Fruit fly (Drosophila melanogaster) whole organism, embryonic: ENCODE results near the gene axo.
A peak's percentile ranks its signal among the peaks of the same experiment; 100 is the strongest.

Experiments used
- Awh ChIP-seq: fragments of 200-800 bp; sonication (Bioruptor generic); IDR thresholded peaks from 2 replicates; pipeline ENCODE4, ENCODE4 v1.3.6; 2022; ENCODE audit warnings: missing biosample characterization, missing genetic modification characterization
- BtbVII ChIP-seq: fragments of 200-800 bp; sonication (Bioruptor generic); optimal IDR thresholded peaks from 3 replicates; lab custom pipeline; 2017; ENCODE audit warnings: missing biosample characterization, mild to moderate bottlenecking, missing genetic modification characterization
- C15 ChIP-seq: fragments of 200-800 bp; sonication (Bioruptor generic); IDR thresholded peaks from 3 replicates; pipeline ENCODE4 v1.3.6; 2022; ENCODE audit warnings: missing biosample characterization, missing genetic modification characterization
- CG10147 ChIP-seq: fragments of 200-800 bp; sonication (Bioruptor generic); optimal IDR thresholded peaks from 2 replicates; lab custom pipeline; 2019; ENCODE audit warnings: missing biosample characterization, mild to moderate bottlenecking, missing genetic modification characterization, moderate library complexity
- CG11560 ChIP-seq: fragments of 200-800 bp; sonication (Bioruptor generic); IDR thresholded peaks from 3 replicates; pipeline ENCODE4 v1.3.6; 2022; ENCODE audit warnings: missing biosample characterization, missing genetic modification characterization
- CG12104 ChIP-seq: fragments of 200-800 bp; sonication (Bioruptor generic); optimal IDR thresholded peaks from 3 replicates; lab custom pipeline; 2016; ENCODE audit warnings: missing biosample characterization, missing genetic modification characterization
- CG12155 ChIP-seq: fragments of 200-800 bp; sonication (Bioruptor generic); optimal IDR thresholded peaks from 3 replicates; lab custom pipeline; 2016; ENCODE audit warnings: missing biosample characterization, missing genetic modification characterization
- CG12391 ChIP-seq: fragments of 200-800 bp; sonication (Bioruptor generic); optimal IDR thresholded peaks from 3 replicates; lab custom pipeline; 2018; ENCODE audit warnings: missing biosample characterization, mild to moderate bottlenecking, missing genetic modification characterization, moderate library complexity
- CG12942 ChIP-seq: fragments of 200-800 bp; sonication (Bioruptor generic); optimal IDR thresholded peaks from 3 replicates; lab custom pipeline; 2016; ENCODE audit warnings: missing biosample characterization, missing genetic modification characterization
- CG17359 ChIP-seq: fragments of 200-800 bp; sonication (Bioruptor generic); optimal IDR thresholded peaks from 3 replicates; lab custom pipeline; 2018; ENCODE audit warnings: missing biosample characterization, mild to moderate bottlenecking, missing genetic modification characterization, moderate library complexity
- CG18011 ChIP-seq: fragments of 200-800 bp; sonication (Bioruptor generic); optimal IDR thresholded peaks from 2 replicates; lab custom pipeline; 2017; ENCODE audit warnings: missing biosample characterization, missing genetic modification characterization, mild to moderate bottlenecking, moderate library complexity, missing genotype
- CG18262 ChIP-seq: fragments of 200-800 bp; optimal IDR thresholded peaks from 3 replicates; lab custom pipeline; 2019; ENCODE audit warnings: missing biosample characterization, mild to moderate bottlenecking, missing genetic modification characterization, moderate library complexity
- CG2678 ChIP-seq: fragments of 200-800 bp; sonication (Bioruptor generic); optimal IDR thresholded peaks from 3 replicates; lab custom pipeline; 2019; ENCODE audit warnings: missing biosample characterization, mild to moderate bottlenecking, missing genetic modification characterization, moderate library complexity
- CG3163 ChIP-seq: fragments of 200-800 bp; sonication (Bioruptor generic); optimal IDR thresholded peaks from 3 replicates; lab custom pipeline; 2016; ENCODE audit warnings: missing biosample characterization, missing genetic modification characterization
- CG3726 ChIP-seq: fragments of 200-800 bp; sonication (Bioruptor generic); IDR thresholded peaks from 3 replicates; pipeline ENCODE4, ENCODE4 v1.3.6; 2022; ENCODE audit warnings: missing biosample characterization, missing genetic modification characterization
- CG4730 ChIP-seq: fragments of 200-800 bp; sonication (Bioruptor generic); IDR thresholded peaks from 2 replicates; pipeline ENCODE4 v1.3.6; 2022; ENCODE audit warnings: missing biosample characterization, missing genetic modification characterization
- CG4854 ChIP-seq: fragments of 200-800 bp; sonication (Bioruptor generic); optimal IDR thresholded peaks from 2 replicates; lab custom pipeline; 2016; ENCODE audit warnings: missing biosample characterization, missing genetic modification characterization, inconsistent platforms
- CG5180 ChIP-seq: fragments of 200-800 bp; sonication (Bioruptor generic); optimal IDR thresholded peaks from 3 replicates; lab custom pipeline; 2017; ENCODE audit warnings: missing biosample characterization, missing genetic modification characterization, mild to moderate bottlenecking, moderate library complexity, missing genetic modification reagents
- CG5953 ChIP-seq: fragments of 200-800 bp; sonication (Bioruptor generic); IDR thresholded peaks from 2 replicates; pipeline ENCODE4 v1.3.6; 2022; ENCODE audit warnings: missing biosample characterization, missing genetic modification characterization
- CG6854 ChIP-seq: fragments of 200-800 bp; sonication (Bioruptor generic); optimal IDR thresholded peaks from 3 replicates; lab custom pipeline; 2017; ENCODE audit warnings: missing biosample characterization, mild to moderate bottlenecking, missing genetic modification characterization
- CG9215 ChIP-seq: fragments of 200-800 bp; sonication (Bioruptor generic); IDR thresholded peaks from 2 replicates; pipeline ENCODE4 v1.3.6; 2022; ENCODE audit warnings: missing biosample characterization, missing genetic modification characterization
- Deaf1 ChIP-seq: fragments of 200-800 bp; optimal IDR thresholded peaks from 3 replicates; lab custom pipeline; 2019; ENCODE audit warnings: missing biosample characterization, mild to moderate bottlenecking, missing genetic modification characterization, moderate library complexity
- Dfd ChIP-seq, 2 experiments: fragments of >200 bp; optimal IDR thresholded peaks; 2 replicates each; lab custom pipeline; 2017; ENCODE audit warnings: missing biosample characterization in 2 of 2, missing genetic modification characterization in 2 of 2
- Dip3 ChIP-seq: fragments of 200-800 bp; sonication (Bioruptor generic); optimal IDR thresholded peaks from 3 replicates; lab custom pipeline; 2016; ENCODE audit warnings: missing biosample characterization, missing genetic modification characterization
- Fer1 ChIP-seq: fragments of 200-800 bp; sonication (Bioruptor generic); optimal IDR thresholded peaks from 2 replicates; lab custom pipeline; 2017; ENCODE audit warnings: missing biosample characterization, mild to moderate bottlenecking, missing genetic modification characterization
- GATAe ChIP-seq: fragments of 200-800 bp; sonication (Bioruptor generic); conservative IDR thresholded peaks from 2 replicates; pipeline ENCODE4 v1.3.6; 2022; ENCODE audit warnings: missing biosample characterization, missing genetic modification characterization
- H2.0 ChIP-seq: fragments of 200-800 bp; sonication (Bioruptor generic); IDR thresholded peaks from 2 replicates; pipeline ENCODE4 v1.3.6; 2022; ENCODE audit warnings: missing biosample characterization, missing genetic modification characterization
- HLH3B ChIP-seq: fragments of 200-800 bp; sonication (Bioruptor generic); IDR thresholded peaks from 2 replicates; pipeline ENCODE4 v1.3.6; 2022; ENCODE audit warnings: missing biosample characterization, missing genetic modification characterization
- Med ChIP-seq: fragments of 200-800 bp; sonication (Bioruptor generic); peaks from one replicate; lab custom pipeline; 2016; ENCODE audit warnings: missing biosample characterization, missing genetic modification characterization, mild to moderate bottlenecking, inconsistent platforms, moderate library complexity
- NfI ChIP-seq: fragments of 200-800 bp; sonication (Bioruptor generic); optimal IDR thresholded peaks from 3 replicates; lab custom pipeline; 2018; ENCODE audit warnings: missing biosample characterization, mild to moderate bottlenecking, missing genetic modification characterization, moderate library complexity
- Sin3A ChIP-seq: fragments of >200 bp; optimal IDR thresholded peaks from 2 replicates; lab custom pipeline; 2018
- Xbp1 ChIP-seq: fragments of 200-800 bp; sonication (Bioruptor generic); optimal IDR thresholded peaks from 3 replicates; lab custom pipeline; 2016; ENCODE audit warnings: missing biosample characterization, mild to moderate bottlenecking, missing genetic modification characterization
- amos ChIP-seq: fragments of 200-800 bp; sonication (Bioruptor generic); IDR thresholded peaks from 2 replicates; pipeline ENCODE4 v1.3.6; 2022; ENCODE audit warnings: missing biosample characterization, missing genetic modification characterization; ENCODE audit not compliant: partially characterized antibody
- bbx ChIP-seq: fragments of 200-800 bp; sonication (Bioruptor generic); IDR thresholded peaks from 2 replicates; pipeline ENCODE4 v1.3.6; 2022; ENCODE audit warnings: missing biosample characterization, missing genetic modification characterization; ENCODE audit not compliant: partially characterized antibody
- bowl ChIP-seq: fragments of 200-800 bp; sonication (Bioruptor generic); IDR thresholded peaks from 2 replicates; pipeline ENCODE4 v1.3.6; 2022; ENCODE audit warnings: missing biosample characterization, missing genetic modification characterization
- br ChIP-seq: fragments of >200 bp; optimal IDR thresholded peaks from 2 replicates; lab custom pipeline; 2017
- cato ChIP-seq: fragments of 200-800 bp; sonication (Bioruptor generic); optimal IDR thresholded peaks from 2 replicates; lab custom pipeline; 2016; ENCODE audit warnings: missing biosample characterization, missing genetic modification characterization, borderline replicate concordance
- ci ChIP-seq: fragments of 200-800 bp; sonication (Bioruptor generic); IDR thresholded peaks from 3 replicates; pipeline ENCODE4 v1.3.6; 2022; ENCODE audit warnings: missing biosample characterization, missing genetic modification characterization
- dmrt11E ChIP-seq: fragments of 200-800 bp; sonication (Bioruptor generic); optimal IDR thresholded peaks from 3 replicates; lab custom pipeline; 2018; ENCODE audit warnings: missing biosample characterization, mild to moderate bottlenecking, missing genetic modification characterization, moderate library complexity
- dpn ChIP-seq, 2 experiments: fragments of 200-800 bp; sonication (Bioruptor generic); optimal IDR thresholded peaks; 3 replicates each; lab custom pipeline; 2016; ENCODE audit warnings: missing biosample characterization in 2 of 2, missing genetic modification characterization in 2 of 2
- ham ChIP-seq: fragments of 200-800 bp; sonication (Bioruptor generic); IDR thresholded peaks from 2 replicates; pipeline ENCODE4 v1.3.6; 2022; ENCODE audit warnings: missing biosample characterization, missing genetic modification characterization
- mirr ChIP-seq: fragments of 200-800 bp; sonication (Bioruptor generic); optimal IDR thresholded peaks from 3 replicates; lab custom pipeline; 2018; ENCODE audit warnings: missing biosample characterization, mild to moderate bottlenecking, missing genetic modification characterization
- mld ChIP-seq: fragments of 200-800 bp; sonication (Bioruptor generic); IDR thresholded peaks from 3 replicates; pipeline ENCODE4 v1.3.6; 2022; ENCODE audit warnings: missing biosample characterization, missing genetic modification characterization; ENCODE audit not compliant: partially characterized antibody
- nerfin-1 ChIP-seq: fragments of 200-800 bp; sonication (Bioruptor generic); optimal IDR thresholded peaks from 3 replicates; lab custom pipeline; 2019; ENCODE audit warnings: missing biosample characterization, mild to moderate bottlenecking, missing genetic modification characterization, moderate library complexity
- onecut ChIP-seq: fragments of 200-800 bp; sonication (Bioruptor generic); IDR thresholded peaks from 2 replicates; pipeline ENCODE4 v1.3.6; 2022; ENCODE audit warnings: missing biosample characterization, missing genetic modification characterization
- psq ChIP-seq: fragments of 200-800 bp; sonication (Bioruptor generic); optimal IDR thresholded peaks from 2 replicates; lab custom pipeline; 2017; ENCODE audit warnings: missing biosample characterization, missing genetic modification characterization
- pum ChIP-seq: fragments of 200-800 bp; sonication (Bioruptor generic); optimal IDR thresholded peaks from 2 replicates; lab custom pipeline; 2016; ENCODE audit warnings: missing biosample characterization, missing genetic modification characterization
- shn ChIP-seq: fragments of 200-800 bp; sonication (Bioruptor generic); optimal IDR thresholded peaks from 3 replicates; lab custom pipeline; 2016; ENCODE audit warnings: missing biosample characterization, missing genetic modification characterization
- sisA ChIP-seq: fragments of 200-800 bp; sonication (Bioruptor generic); IDR thresholded peaks from 2 replicates; pipeline ENCODE4 v1.3.6; 2022; ENCODE audit warnings: missing biosample characterization, missing genetic modification characterization
- tll ChIP-seq, 2 experiments: fragments of 200-800 bp in 1 of 2; fragments of >200 bp in 1 of 2; sonication (Bioruptor generic) in 1 of 2; optimal IDR thresholded peaks; 2 replicates each; lab custom pipeline; 2017 to 2019; ENCODE audit warnings: missing biosample characterization in 2 of 2, missing genetic modification characterization in 2 of 2, mild to moderate bottlenecking in 1 of 2, moderate library complexity in 1 of 2
- z ChIP-seq: fragments of 200-800 bp; sonication (Bioruptor generic); IDR thresholded peaks from 3 replicates; pipeline ENCODE4 v1.3.6; 2022; ENCODE audit warnings: missing biosample characterization, missing genetic modification characterization
- zen2 ChIP-seq: fragments of 200-800 bp; sonication (Bioruptor generic); IDR thresholded peaks from 3 replicates; pipeline ENCODE4 v1.3.6; 2022; ENCODE audit warnings: missing biosample characterization, missing genetic modification characterization; ENCODE audit not compliant: partially characterized antibody

The axo gene

DNA sequence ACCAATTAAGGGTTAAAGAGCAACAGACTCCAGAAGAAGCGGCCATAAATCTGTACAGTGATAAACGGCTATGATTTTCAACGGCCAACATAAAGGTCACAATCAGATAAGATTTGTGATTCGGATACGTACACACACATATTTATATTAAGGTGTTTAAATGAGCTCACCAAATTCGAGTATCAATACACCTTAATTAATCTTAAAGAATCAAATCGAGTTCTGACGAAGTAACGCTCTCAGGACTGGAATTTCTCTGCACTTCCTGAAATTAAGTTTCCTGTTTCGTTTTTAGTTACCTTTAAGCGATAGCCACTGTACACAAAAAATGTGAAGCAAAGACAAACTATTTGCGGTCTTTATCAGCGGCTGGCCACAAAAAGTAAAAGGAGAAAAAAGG lies 63.2 kb downstream of the axo start (continued):
- TF ChIP-seq CG11560 (tag; lab: Robert Waterston, UW): no peak
- no peak for TF ChIP-seq CG18011
- TF ChIP-seq H2.0 (GFP tag; lab: Robert Waterston, UW): no peak
- peak; percentile 54 for TF ChIP-seq CG18262 (tag; lab: Kevin White, UChicago)
- peak in 1 of 2 experiments; percentile 12 for TF ChIP-seq dpn (GFP tag; optimal IDR thresholded peaks at IDR 0.05; lab: Kevin White, UChicago)
- no peak for TF ChIP-seq Fer1 (GFP tag; lab: Kevin White, UChicago)
- no peak for TF ChIP-seq CG3163 (GFP tag; lab: Kevin White, UChicago)
- TF ChIP-seq Deaf1 (tag; lab: Kevin White, UChicago): no peak
- no peak for TF ChIP-seq CG17359 (tag; lab: Kevin White, UChicago)
- TF ChIP-seq GATAe (GFP tag; lab: Robert Waterston, UW): no peak
- TF ChIP-seq zen2 (GFP tag; lab: Robert Waterston, UW): no peak
- TF ChIP-seq tll (GFP tag; optimal IDR thresholded peaks at IDR 0.05; lab: Kevin White, UChicago): no peak
- TF ChIP-seq CG12391 (tag; lab: Kevin White, UChicago): peak; percentile 16
- TF ChIP-seq CG3726 (GFP tag; lab: Robert Waterston, UW): no peak
- no peak for TF ChIP-seq onecut (GFP tag; lab: Robert Waterston, UW)
- TF ChIP-seq cato (GFP tag; lab: Kevin White, UChicago): no peak
- TF ChIP-seq ci (GFP tag; lab: Robert Waterston, UW): 0 out of 3 replicates have a peak, but pooled peaks have one; percentile 32
- TF ChIP-seq Awh (GFP tag; lab: Robert Waterston, UW): no peak
- no peak for TF ChIP-seq ham (GFP tag; lab: Robert Waterston, UW)
- no peak for TF ChIP-seq mirr (GFP tag; lab: Kevin White, UChicago)
- TF ChIP-seq bbx (GFP tag; lab: Robert Waterston, UW): no peak
- TF ChIP-seq BtbVII (GFP tag; lab: Kevin White, UChicago): no peak
- no peak for TF ChIP-seq z (GFP tag; lab: Robert Waterston, UW)
- no peak for TF ChIP-seq shn (GFP tag; lab: Kevin White, UChicago)
- no peak for TF ChIP-seq Sin3A
- TF ChIP-seq dmrt11E (tag; lab: Kevin White, UChicago): peak; percentile 14
- no peak for TF ChIP-seq CG4854 (GFP tag; lab: Kevin White, UChicago)
- TF ChIP-seq CG12942 (GFP tag; lab: Kevin White, UChicago): no peak
- TF ChIP-seq CG9215 (GFP tag; lab: Robert Waterston, UW): no peak
- no peak for TF ChIP-seq Xbp1 (GFP tag; lab: Kevin White, UChicago)
- TF ChIP-seq CG6854 (GFP tag; lab: Kevin White, UChicago): no peak
- TF ChIP-seq psq (GFP tag; lab: Kevin White, UChicago): no peak
- no peak for TF ChIP-seq NfI (GFP tag; lab: Kevin White, UChicago)
- TF ChIP-seq Dip3: no peak
- no peak for TF ChIP-seq nerfin-1 (tag; lab: Kevin White, UChicago)
- no peak for TF ChIP-seq C15 (GFP tag; lab: Robert Waterston, UW)
- no peak for TF ChIP-seq br (lab: Kevin White, UChicago)
- no peak for TF ChIP-seq CG5180 (GFP tag; lab: Kevin White, UChicago)
- 0 out of 2 replicates have a peak, but pooled peaks have one; percentile 7 for TF ChIP-seq sisA
- TF ChIP-seq Med (GFP tag; lab: Kevin White, UChicago): peak; percentile 58
- no peak for TF ChIP-seq CG4730 (GFP tag; lab: Robert Waterston, UW)
- no peak for TF ChIP-seq CG12155 (GFP tag; lab: Kevin White, UChicago)
- no peak for TF ChIP-seq CG12104 (GFP tag; lab: Kevin White, UChicago)
- TF ChIP-seq CG10147: no peak
- no peak for TF ChIP-seq pum
- TF ChIP-seq CG5953 (GFP tag; lab: Robert Waterston, UW): no peak
- no peak for TF ChIP-seq Dfd (GFP tag; optimal IDR thresholded peaks at IDR 0.05; lab: Kevin White, UChicago)
- TF ChIP-seq bowl (GFP tag; lab: Robert Waterston, UW): no peak
- TF ChIP-seq mld: no peak
- no peak for TF ChIP-seq amos (GFP tag; lab: Robert Waterston, UW)
- TF ChIP-seq HLH3B (GFP tag; lab: Robert Waterston, UW): no peak
- TF ChIP-seq CG2678 (tag; lab: Kevin White, UChicago): peak; percentile 41
